Fruit fly (Drosophila melanogaster) Kc167 (cell line): ENCODE measurements around the gene CG2200.

Experiments
- Myc ChIP-seq: fragments of >200 bp; optimal IDR thresholded peaks from 2 replicates; lab custom pipeline; 2017; ENCODE audit warnings: missing external identifiers
- psq ChIP-seq: fragments of >200 bp; optimal IDR thresholded peaks from 2 replicates; lab custom pipeline; 2017; ENCODE audit warnings: missing external identifiers
- ttk ChIP-seq: sonication (Bioruptor generic); optimal IDR thresholded peaks from 2 replicates; lab custom pipeline; 2017; ENCODE audit warnings: missing external identifiers

DNA sequence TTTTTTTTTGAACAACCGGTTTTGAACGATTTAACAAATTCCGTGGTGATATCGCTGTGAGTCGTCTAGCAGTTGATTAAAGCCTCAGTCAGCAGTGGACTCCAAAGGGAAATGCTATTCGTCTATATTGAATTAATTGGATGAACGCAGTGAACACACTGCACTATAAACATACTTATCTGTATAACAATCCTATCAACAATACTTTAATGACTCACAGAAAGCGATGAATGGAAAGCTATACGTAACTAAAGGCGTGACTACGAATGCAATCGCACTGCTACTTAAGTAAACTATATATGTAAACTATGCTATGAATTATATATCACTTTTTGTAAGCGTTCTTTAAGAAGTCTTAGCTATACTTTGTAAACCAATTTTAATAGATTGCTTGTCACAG lies 31.5 kb downstream of the CG2200 start:
- no peak for TF ChIP-seq psq (lab: Kevin White, UChicago)
- no peak for TF ChIP-seq Myc
- TF ChIP-seq ttk = no peak
